Fruit fly (Drosophila melanogaster) whole organism, wandering third instar larva: Measurements from ENCODE around the gene CG7988.

ENCODE experiments used
- Abd-B ChIP-seq: fragments of >200 bp; optimal IDR thresholded peaks from 2 replicates; lab custom pipeline; 2017; ENCODE audit warnings: missing biosample characterization, missing genetic modification characterization
- CG32264 ChIP-seq: fragments of 200-800 bp; sonication (Bioruptor generic); optimal IDR thresholded peaks from 2 replicates; lab custom pipeline; 2016; ENCODE audit warnings: missing biosample characterization, missing genetic modification characterization
- CG9705 ChIP-seq: fragments of 200-800 bp; sonication (Bioruptor generic); optimal IDR thresholded peaks from 2 replicates; lab custom pipeline; 2018; ENCODE audit warnings: missing biosample characterization, mild to moderate bottlenecking, missing genetic modification characterization
- CrebA ChIP-seq: fragments of 200-800 bp; sonication (Bioruptor generic); optimal IDR thresholded peaks from 2 replicates; lab custom pipeline; 2016; ENCODE audit warnings: missing biosample characterization, mild to moderate bottlenecking, missing genetic modification characterization, borderline replicate concordance
- Dfd ChIP-seq: fragments of >200 bp; optimal IDR thresholded peaks from 2 replicates; lab custom pipeline; 2017; ENCODE audit warnings: missing biosample characterization, missing genetic modification characterization
- Dif ChIP-seq: fragments of 200-275, 200-300 bp; sonication (Bioruptor generic); optimal IDR thresholded peaks from 2 replicates; lab custom pipeline; 2018; ENCODE audit warnings: missing biosample characterization, missing genetic modification characterization; ENCODE audit not compliant: partially characterized antibody
- GATAd ChIP-seq: sonication (Bioruptor generic); optimal IDR thresholded peaks from 2 replicates; lab custom pipeline; 2016; ENCODE audit warnings: missing biosample characterization, missing genetic modification characterization
- HLH106 ChIP-seq: fragments of 200-800 bp; optimal IDR thresholded peaks from 3 replicates; lab custom pipeline; 2019; ENCODE audit warnings: missing biosample characterization, mild to moderate bottlenecking, missing genetic modification characterization, moderate library complexity
- Hnf4 ChIP-seq: fragments of 200-800 bp; sonication (Bioruptor generic); optimal IDR thresholded peaks from 2 replicates; lab custom pipeline; 2016; ENCODE audit warnings: missing biosample characterization, mild to moderate bottlenecking, missing genetic modification characterization
- Hr78 ChIP-seq: fragments of >200 bp; optimal IDR thresholded peaks from 2 replicates; lab custom pipeline; 2017; ENCODE audit warnings: missing biosample characterization, missing genetic modification characterization
- Hr83 ChIP-seq: fragments of 200-300 bp; sonication (Bioruptor generic); optimal IDR thresholded peaks from 2 replicates; lab custom pipeline; 2016; ENCODE audit warnings: missing biosample characterization, mild to moderate bottlenecking, missing genetic modification characterization, moderate library complexity; ENCODE audit not compliant: poor library complexity, severe bottlenecking
- Jra ChIP-seq: sonication (Bioruptor generic); optimal IDR thresholded peaks from 2 replicates; lab custom pipeline; 2016; ENCODE audit warnings: missing biosample characterization, missing genetic modification characterization
- Mio ChIP-seq: sonication (Bioruptor generic); optimal IDR thresholded peaks from 2 replicates; lab custom pipeline; 2016; ENCODE audit warnings: missing biosample characterization, missing genetic modification characterization
- Myc ChIP-seq: fragments of >200 bp; optimal IDR thresholded peaks from 2 replicates; lab custom pipeline; 2017
- OdsH ChIP-seq: fragments of 200-800 bp; sonication (Bioruptor generic); optimal IDR thresholded peaks from 2 replicates; lab custom pipeline; 2016; ENCODE audit warnings: missing biosample characterization, mild to moderate bottlenecking, missing genetic modification characterization
- Rel ChIP-seq, 2 experiments: fragments of 200-800 bp; sonication (Bioruptor generic) in 1 of 2; optimal IDR thresholded peaks; 2 replicates in 1 of 2; 3 replicates in 1 of 2; lab custom pipeline; 2016 to 2019; ENCODE audit warnings: mild to moderate bottlenecking in 2 of 2, missing biosample characterization in 2 of 2, missing genetic modification characterization in 2 of 2, moderate library complexity in 1 of 2
- br ChIP-seq: fragments of 200-800 bp; sonication (Bioruptor generic); optimal IDR thresholded peaks from 2 replicates; lab custom pipeline; 2016; ENCODE audit warnings: missing biosample characterization, missing genetic modification characterization
- brk ChIP-seq: fragments of 200-800 bp; sonication (Bioruptor generic); optimal IDR thresholded peaks from 2 replicates; lab custom pipeline; 2016; ENCODE audit warnings: missing biosample characterization, mild to moderate bottlenecking, missing genetic modification characterization
- dl ChIP-seq, 2 experiments: fragments of 175-275, 200-275 bp in 1 of 2; fragments of 200-275 bp in 1 of 2; sonication (Bioruptor generic); optimal IDR thresholded peaks; lab custom pipeline; 2018; ENCODE audit warnings: mild to moderate bottlenecking in 2 of 2, missing biosample characterization in 2 of 2, missing genetic modification characterization in 2 of 2, moderate library complexity in 2 of 2; ENCODE audit not compliant: partially characterized antibody in 2 of 2, insufficient read depth in 1 of 2
- dsf ChIP-seq: sonication (Bioruptor generic); optimal IDR thresholded peaks from 2 replicates; lab custom pipeline; 2016; ENCODE audit warnings: missing biosample characterization, missing genetic modification characterization, borderline replicate concordance
- ey ChIP-seq: fragments of 200-800 bp; sonication (Bioruptor generic); optimal IDR thresholded peaks from 2 replicates; lab custom pipeline; 2016; ENCODE audit warnings: missing biosample characterization, missing genetic modification characterization
- foxo ChIP-seq, 2 experiments: fragments of 200-800 bp; sonication (Bioruptor generic); optimal IDR thresholded peaks; 2 replicates in 1 of 2; 3 replicates in 1 of 2; lab custom pipeline; 2016 to 2017; ENCODE audit warnings: missing biosample characterization in 2 of 2, missing genetic modification characterization in 2 of 2
- fru ChIP-seq: fragments of 200-800 bp; sonication (Bioruptor generic); optimal IDR thresholded peaks from 3 replicates; lab custom pipeline; 2016; ENCODE audit warnings: missing biosample characterization, mild to moderate bottlenecking, missing genetic modification characterization
- h ChIP-seq: fragments of 200-800 bp; sonication (Bioruptor generic); optimal IDR thresholded peaks from 3 replicates; lab custom pipeline; 2016; ENCODE audit warnings: missing biosample characterization, mild to moderate bottlenecking, missing genetic modification characterization
- jim ChIP-seq: fragments of 175-275, 200-325 bp; sonication (Bioruptor generic); optimal IDR thresholded peaks from 2 replicates; lab custom pipeline; 2016; ENCODE audit warnings: missing biosample characterization, mild to moderate bottlenecking, missing genetic modification characterization
- lola ChIP-seq: fragments of >200 bp; optimal IDR thresholded peaks from 2 replicates; lab custom pipeline; 2017; ENCODE audit warnings: missing biosample characterization, missing genetic modification characterization
- pan ChIP-seq: fragments of >200 bp; optimal IDR thresholded peaks from 2 replicates; lab custom pipeline; 2017
- psq ChIP-seq: fragments of 200-800 bp; sonication (Bioruptor generic); optimal IDR thresholded peaks from 3 replicates; lab custom pipeline; 2017; ENCODE audit warnings: missing biosample characterization, mild to moderate bottlenecking, missing genetic modification characterization, moderate library complexity
- rgr ChIP-seq: fragments of 200-800 bp; sonication (Bioruptor generic); optimal IDR thresholded peaks from 3 replicates; lab custom pipeline; 2016; ENCODE audit warnings: missing biosample characterization, mild to moderate bottlenecking, missing genetic modification characterization
- sage ChIP-seq: fragments of 200-800 bp; sonication (Bioruptor generic); optimal IDR thresholded peaks from 2 replicates; lab custom pipeline; 2016; ENCODE audit warnings: missing biosample characterization, mild to moderate bottlenecking, missing genetic modification characterization
- sv ChIP-seq: fragments of 200-800 bp; sonication (Bioruptor generic); optimal IDR thresholded peaks from 3 replicates; lab custom pipeline; 2016; ENCODE audit warnings: missing biosample characterization, missing genetic modification characterization
- tai ChIP-seq: sonication (Bioruptor generic); optimal IDR thresholded peaks from 2 replicates; lab custom pipeline; 2016; ENCODE audit warnings: missing biosample characterization, missing genetic modification characterization
- usp ChIP-seq: fragments of >200 bp; optimal IDR thresholded peaks from 2 replicates; lab custom pipeline; 2017; ENCODE audit warnings: missing biosample characterization, missing genetic modification characterization
- woc ChIP-seq: sonication (Bioruptor generic); optimal IDR thresholded peaks from 2 replicates; lab custom pipeline; 2016; ENCODE audit warnings: missing biosample characterization, mild to moderate bottlenecking, missing genetic modification characterization

Gene CG7988

DNA sequence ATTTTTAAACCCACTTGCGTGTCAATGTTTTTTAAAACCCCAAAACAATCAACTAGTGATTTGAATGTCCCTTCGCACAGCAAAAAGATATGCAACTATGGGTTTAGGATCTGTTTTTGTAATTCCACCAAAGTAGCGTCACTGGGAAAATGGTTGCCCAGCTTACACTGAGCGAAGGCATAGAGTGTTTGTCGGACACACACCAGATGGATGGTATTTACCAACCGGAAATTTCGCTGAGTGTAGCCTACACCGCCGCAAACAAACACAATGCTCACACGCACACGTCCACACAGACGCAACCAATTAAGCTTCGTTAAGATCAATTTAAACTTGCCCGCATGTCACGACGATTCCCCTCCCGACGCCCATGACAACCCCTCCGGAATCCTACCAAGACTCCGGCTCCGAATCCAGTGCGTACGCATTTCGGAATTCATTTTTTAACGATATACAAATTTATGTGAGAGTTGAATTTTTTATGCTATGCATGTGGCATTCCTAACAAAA is 8.4 kb downstream of the CG7988 start:
- TF ChIP-seq foxo (GFP tag; optimal IDR thresholded peaks at IDR 0.05; lab: Kevin White, UChicago) (peak in 1 of 2 experiments; percentile 9), Dfd (GFP tag; lab: Kevin White, UChicago) (no peak), rgr (GFP tag; lab: Kevin White, UChicago) (peak; percentile 3)

DNA sequence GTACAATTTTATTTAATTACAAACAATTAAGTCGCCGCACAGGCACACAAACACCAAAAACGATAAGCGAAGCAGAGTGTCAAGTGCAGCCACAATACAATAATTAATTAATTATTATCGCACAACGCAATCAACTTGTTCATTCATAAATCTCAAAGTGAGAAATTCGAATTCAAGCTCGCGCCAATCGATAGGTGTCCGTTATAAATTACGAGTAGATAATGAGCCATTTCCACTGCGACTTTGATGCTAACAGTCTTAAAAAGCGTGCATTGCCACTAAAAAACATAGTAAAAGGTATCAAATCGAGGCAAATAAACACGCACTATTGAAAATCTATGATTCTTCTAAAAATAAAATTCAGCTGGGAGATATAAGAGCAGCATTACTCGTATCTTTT is 9.9 kb downstream of the CG7988 start:
- no peak for TF ChIP-seq pan (lab: Kevin White, UChicago)
- no peak for TF ChIP-seq sage (GFP tag; lab: Kevin White, UChicago)
- no peak for TF ChIP-seq Hr83 (GFP tag; lab: Kevin White, UChicago)
- TF ChIP-seq Hnf4 (GFP tag; lab: Kevin White, UChicago) = no peak
- TF ChIP-seq, all 38 proteins: peak for 0

DNA sequence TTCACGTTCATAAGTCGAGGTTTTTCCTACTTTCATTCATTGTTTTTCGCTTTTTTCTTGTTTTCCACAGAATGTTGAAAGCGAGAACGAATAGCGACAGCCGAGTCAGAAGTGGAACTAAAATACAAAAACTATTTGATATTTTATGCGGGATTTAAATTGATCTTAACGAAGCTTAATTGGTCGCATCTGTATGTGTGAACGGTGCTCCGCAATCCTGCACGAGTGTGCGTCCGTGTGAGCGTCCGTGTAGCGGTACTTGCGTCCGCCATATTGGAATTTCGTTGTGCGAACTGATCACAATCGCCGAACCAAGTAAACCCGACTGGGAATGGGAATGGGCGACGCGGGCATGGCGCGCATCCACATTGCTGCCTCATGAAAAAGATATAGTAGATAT is 11.9 kb downstream of the CG7988 start:
- TF ChIP-seq Hnf4 (GFP tag; lab: Kevin White, UChicago) = no peak
- no peak for TF ChIP-seq psq
- no peak for TF ChIP-seq Jra
- TF ChIP-seq Dif (GFP tag; lab: Kevin White, UChicago) = no peak
- no peak for TF ChIP-seq HLH106
- no peak for TF ChIP-seq Myc (lab: Kevin White, UChicago)
- no peak for TF ChIP-seq CG32264
- TF ChIP-seq CrebA (GFP tag; lab: Kevin White, UChicago) = no peak
- TF ChIP-seq tai (GFP tag; lab: Kevin White, UChicago) = no peak
- TF ChIP-seq Mio (GFP tag; lab: Kevin White, UChicago) = no peak
- TF ChIP-seq Dfd (GFP tag; lab: Kevin White, UChicago) = no peak
- TF ChIP-seq Hr78 = no peak
- TF ChIP-seq rgr (GFP tag; lab: Kevin White, UChicago) = no peak

DNA sequence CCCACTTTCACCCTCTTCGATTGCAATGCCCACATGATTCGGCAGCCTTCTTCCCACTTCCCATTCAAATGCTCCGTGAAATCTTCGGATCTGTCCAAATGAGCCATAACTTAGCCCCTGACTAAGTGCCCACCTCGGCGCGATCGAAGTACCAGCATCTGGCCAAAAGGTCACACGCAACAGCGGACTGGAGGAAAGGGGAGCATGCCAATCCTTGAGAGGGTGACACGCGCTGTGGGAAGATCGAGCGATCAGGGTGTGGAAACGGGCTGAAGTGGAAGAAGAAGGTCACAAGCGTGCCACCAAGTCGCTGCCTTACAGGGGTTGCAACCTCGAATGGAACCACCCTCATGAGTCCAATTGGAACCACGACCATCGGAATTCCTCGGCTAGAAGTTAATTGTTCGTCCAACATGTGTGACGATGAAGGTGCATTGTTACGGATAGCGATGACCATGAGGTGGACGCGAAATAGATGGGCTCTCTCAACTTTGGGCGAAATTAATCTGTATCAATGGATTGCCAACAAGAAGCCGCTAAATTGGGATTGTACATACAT is 14.5 kb downstream of the CG7988 start:
- TF ChIP-seq brk (no peak), h (no peak), usp (GFP tag; lab: Kevin White, UChicago) (no peak), jim (no peak), psq (no peak)

DNA sequence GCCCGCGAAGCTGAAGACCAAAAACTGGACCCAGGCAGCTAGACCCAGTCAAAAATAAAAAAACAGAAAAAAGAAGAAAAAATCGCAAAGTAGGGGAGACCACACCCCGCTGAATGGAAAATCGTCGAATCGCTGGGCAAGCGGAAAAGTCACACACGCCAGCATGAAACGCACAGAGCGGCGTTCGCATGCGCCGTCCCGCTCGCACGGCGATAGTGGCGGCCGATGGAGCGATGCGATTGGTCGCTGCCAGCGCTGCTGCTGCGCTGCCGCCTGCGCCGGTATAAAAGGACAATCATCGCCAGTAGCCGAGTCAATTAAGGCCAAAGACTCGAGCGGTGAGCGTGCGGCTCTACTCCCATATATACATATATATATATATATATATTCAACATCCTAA is 15.6 kb downstream of the CG7988 start, which contains the start of gene repo:
repo (plus strand) TSS at position 314 of the 400 bp plus-strand sequence.
- TF ChIP-seq h (no peak), jim (no peak), fru (no peak), sage (GFP tag; lab: Kevin White, UChicago) (no peak), Myc (lab: Kevin White, UChicago) (no peak), tai (GFP tag; lab: Kevin White, UChicago) (no peak), ey (GFP tag; lab: Kevin White, UChicago) (no peak), woc (no peak), br (GFP tag; lab: Kevin White, UChicago) (no peak), foxo (GFP tag; optimal IDR thresholded peaks at IDR 0.05; lab: Kevin White, UChicago) (no peak), dsf (GFP tag; lab: Kevin White, UChicago) (no peak), Abd-B (no peak), dl (GFP tag; optimal IDR thresholded peaks at IDR 0.05; lab: Kevin White, UChicago; ENCODE audit: insufficient read depth in 1 of 2, partially characterized antibody in 2 of 2) (no peak), lola (GFP tag; lab: Kevin White, UChicago) (no peak), CG32264 (no peak)

DNA sequence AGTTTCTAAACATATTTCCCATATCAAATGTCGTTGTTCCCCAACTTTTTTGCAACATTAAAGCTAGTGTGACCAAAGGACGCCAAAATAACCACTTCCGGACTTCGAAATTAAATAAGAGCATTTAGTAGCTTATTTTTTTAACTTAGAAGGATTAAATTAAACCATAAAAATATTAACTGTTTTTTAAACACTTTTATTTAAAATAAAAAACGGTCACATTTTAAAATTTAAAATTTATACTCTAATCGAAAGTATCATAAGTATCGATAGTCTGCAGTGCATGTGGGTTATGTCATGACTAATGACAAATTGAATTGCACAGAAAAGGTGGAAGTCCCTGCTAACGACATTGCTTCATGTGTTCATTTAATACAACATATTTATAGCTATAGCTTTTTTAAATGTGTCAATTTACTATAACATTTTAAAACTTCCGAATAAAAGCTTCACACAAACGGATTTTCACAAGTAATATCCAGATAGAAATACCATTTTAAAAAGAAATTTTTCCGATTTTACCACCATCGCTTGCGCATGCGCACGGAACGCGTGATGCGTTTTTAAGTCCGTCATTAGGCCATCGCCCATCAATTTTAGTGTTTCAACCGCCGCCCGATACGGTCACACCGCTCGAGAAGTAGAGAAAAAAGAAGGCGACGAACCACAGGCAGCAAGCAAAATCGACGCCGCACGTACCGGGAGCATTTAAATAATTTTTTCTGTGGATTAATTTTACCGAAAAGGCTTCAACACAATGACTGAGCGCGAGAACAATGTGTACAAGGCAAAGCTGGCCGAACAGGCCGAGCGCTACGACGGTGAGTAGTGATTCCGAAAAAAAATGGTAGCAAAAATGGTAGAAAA is 22.0 kb downstream of the CG7988 start, which contains the start of the genes CG7156 and 14-3-3epsilon:
CG7156 (minus strand) TSS at position 71 of the 867 bp plus-strand sequence.
14-3-3epsilon (plus strand) TSS at position 443 of the 867 bp plus-strand sequence.
- TF ChIP-seq OdsH (GFP tag; lab: Kevin White, UChicago) = peak; percentile 37
- no peak for TF ChIP-seq brk
- TF ChIP-seq Hr78 = no peak
- no peak for TF ChIP-seq CG32264
- TF ChIP-seq ey (GFP tag; lab: Kevin White, UChicago) = peak; percentile 21
- no peak for TF ChIP-seq lola (GFP tag; lab: Kevin White, UChicago)
- no peak for TF ChIP-seq Hnf4 (GFP tag; lab: Kevin White, UChicago)
- TF ChIP-seq psq = no peak
- peak; percentile 39 for TF ChIP-seq Jra
- TF ChIP-seq CrebA (GFP tag; lab: Kevin White, UChicago) = no peak
- TF ChIP-seq sage (GFP tag; lab: Kevin White, UChicago) = no peak
- TF ChIP-seq h = peak; percentile 29
- no peak for TF ChIP-seq usp (GFP tag; lab: Kevin White, UChicago)
- TF ChIP-seq fru = peak; percentile 28
- TF ChIP-seq CG9705 (GFP tag; lab: Kevin White, UChicago) = no peak
- peak; percentile 70 for TF ChIP-seq Myc (lab: Kevin White, UChicago)
- TF ChIP-seq HLH106 = peak; percentile 25
- TF ChIP-seq GATAd (GFP tag; lab: Kevin White, UChicago) = no peak
- peak; percentile 64 for TF ChIP-seq jim
- peak; percentile 5 for TF ChIP-seq rgr (GFP tag; lab: Kevin White, UChicago)
- peak; percentile 30 for TF ChIP-seq sv (GFP tag; lab: Kevin White, UChicago)
- no peak for TF ChIP-seq dsf (GFP tag; lab: Kevin White, UChicago)
- TF ChIP-seq Hr83 (GFP tag; lab: Kevin White, UChicago) = peak; percentile 22
- no peak for TF ChIP-seq Rel (GFP tag; optimal IDR thresholded peaks at IDR 0.05; lab: Kevin White, UChicago)
- peak; percentile 94 for TF ChIP-seq Rel (tag; optimal IDR thresholded peaks at IDR 0.05; lab: Kevin White, UChicago)
